Worm (Caenorhabditis elegans): ENCODE measurements around the gene Y51H7BR.4.
A peak's percentile ranks its signal among the peaks of the same experiment; 100 is the strongest.

Gene Y51H7BR.4

DNA sequence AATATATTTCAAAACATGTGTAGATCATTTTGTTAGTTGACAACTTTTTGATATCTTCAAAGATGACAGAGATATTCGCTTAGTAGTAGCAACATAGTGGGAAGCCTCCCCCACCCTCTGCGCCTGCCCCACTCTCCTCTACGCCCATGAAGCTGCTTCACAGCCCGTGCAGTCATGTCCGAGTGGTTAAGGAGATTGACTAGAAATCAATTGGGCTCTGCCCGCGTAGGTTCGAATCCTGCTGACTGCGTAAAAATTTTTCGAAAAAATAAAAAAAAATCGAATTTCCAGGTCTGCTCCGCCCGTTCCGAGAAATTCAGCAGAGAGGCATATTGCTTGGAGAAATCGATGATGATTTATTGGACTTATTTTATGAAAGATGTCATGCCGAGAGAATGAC lies 9.3 kb upstream of the Y51H7BR.4 start:
- TF ChIP-seq daf-16 (GFP tag; optimal IDR thresholded peaks at IDR 0.05) (peak in 1 of 2 experiments; percentile 23), daf-16 (tag; optimal IDR thresholded peaks at IDR 0.05) (no peak), aha-1 (tag) (peak; percentile 42), arid-1 (GFP tag; conservative IDR thresholded peaks at IDR 0.05) (no peak), unc-130 (GFP tag; optimal IDR thresholded peaks at IDR 0.05) (no peak), vab-7 (GFP tag; IDR thresholded peaks at IDR 0.05) (peak; percentile 82), mes-2 (tag; optimal IDR thresholded peaks at IDR 0.05; ENCODE audit: poor library complexity, severe bottlenecking) (peak; percentile 80), dpl-1 (GFP tag; optimal IDR thresholded peaks at IDR 0.05) (no peak), lin-1 (GFP tag; IDR thresholded peaks at IDR 0.05) (peak; percentile 37; the same call in 1 of the 2 replicates), egl-43 (GFP tag; IDR thresholded peaks at IDR 0.05) (no peak), duxl-1 (tag; optimal IDR thresholded peaks at IDR 0.05; ENCODE audit: poor library complexity) (peak; percentile 86), hlh-11 (tag; optimal IDR thresholded peaks at IDR 0.05) (no peak), F10B5.3 (tag; optimal IDR thresholded peaks at IDR 0.05) (peak; percentile 26), snpc-1.2 (GFP tag; IDR thresholded peaks at IDR 0.05) (peak; percentile 52; the same call in 1 of the 2 replicates), nhr-77 (tag; optimal IDR thresholded peaks at IDR 0.05) (no peak), unc-39 (tag; optimal IDR thresholded peaks at IDR 0.05) (no peak), cey-2 (tag; optimal IDR thresholded peaks at IDR 0.05; ENCODE audit: borderline replicate concordance, insufficient read depth) (no peak), ces-1 (GFP tag; optimal IDR thresholded peaks at IDR 0.05) (no peak), nhr-10 (tag; optimal IDR thresholded peaks at IDR 0.05) (no peak), ceh-20 (GFP tag; IDR thresholded peaks at IDR 0.05) (0 out of 2 replicates have a peak, but pooled peaks have one; percentile 52), Y105C5A.15 (GFP tag; IDR thresholded peaks at IDR 0.05) (0 out of 2 replicates have a peak, but pooled peaks have one; percentile 38), hif-1 (tag; optimal IDR thresholded peaks at IDR 0.05) (peak in 1 of 2 experiments; percentile 22), hmg-1.1 (GFP tag; IDR thresholded peaks at IDR 0.05) (peak; percentile 88), skn-1 (tag; optimal IDR thresholded peaks at IDR 0.05) (no peak), ceh-62 (tag; optimal IDR thresholded peaks at IDR 0.05) (no peak), fos-1 (tag; optimal IDR thresholded peaks at IDR 0.05) (no peak), ama-1 (optimal IDR thresholded peaks at IDR 0.05) (no peak), tag-97 (GFP tag; IDR thresholded peaks at IDR 0.05) (no peak), egl-27 (tag; optimal IDR thresholded peaks at IDR 0.05) (no peak), mxl-2 (GFP tag; conservative IDR thresholded peaks at IDR 0.05) (0 out of 2 replicates have a peak, but pooled peaks have one; percentile 37), snpc-4 (tag; optimal IDR thresholded peaks at IDR 0.05) (no peak), set-16 (GFP tag; IDR thresholded peaks at IDR 0.05) (peak; percentile 43; the same call in 1 of the 2 replicates), F37D6.2 (tag; optimal IDR thresholded peaks at IDR 0.05) (peak; percentile 37), F44E2.7 (GFP tag; IDR thresholded peaks at IDR 0.05) (no peak), nhr-41 (GFP tag; IDR thresholded peaks at IDR 0.05) (0 out of 2 replicates have a peak, but pooled peaks have one; percentile 41), T26A8.4 (GFP tag; IDR thresholded peaks at IDR 0.05) (no peak), php-3 (GFP tag; IDR thresholded peaks at IDR 0.05) (no peak), pqm-1 (tag; optimal IDR thresholded peaks at IDR 0.05) (no peak), mdt-29 (GFP tag; IDR thresholded peaks at IDR 0.05) (no peak), dmd-9 (GFP tag; IDR thresholded peaks at IDR 0.05) (peak; percentile 40; the same call in 1 of the 2 replicates), mep-1 (tag; optimal IDR thresholded peaks at IDR 0.05) (peak; percentile 49), unc-62 (GFP tag; optimal IDR thresholded peaks at IDR 0.05 in 1 of 2) (no peak), unc-62 (tag; optimal IDR thresholded peaks at IDR 0.05) (no peak), ZK337.2 (GFP tag; IDR thresholded peaks at IDR 0.05) (no peak), madf-5 (GFP tag; IDR thresholded peaks at IDR 0.05) (peak in 1 of 2 experiments; percentile 45; a peak in 1 of 4 replicates), nhr-6 (tag; optimal IDR thresholded peaks at IDR 0.05) (no peak), nhr-111 (GFP tag; optimal IDR thresholded peaks at IDR 0.05) (peak; percentile 41), dmd-6 (GFP tag; IDR thresholded peaks at IDR 0.05) (peak; percentile 43), spr-3 (GFP tag; optimal IDR thresholded peaks at IDR 0.05) (no peak), lin-13 (GFP tag; optimal IDR thresholded peaks at IDR 0.05) (peak; percentile 54), jun-1 (tag; optimal IDR thresholded peaks at IDR 0.05) (no peak), ceh-44 (GFP tag; IDR thresholded peaks at IDR 0.05) (no peak; the same call in 1 of the 2 replicates)
